Worm (Caenorhabditis elegans) whole organism, L2 larva: ENCODE measurements around the gene gon-14.

ENCODE experiments used
- blmp-1 ChIP-seq: sonication (generic microtip); optimal IDR thresholded peaks from 2 replicates; lab custom pipeline; 2017; ENCODE audit warnings: missing genetic modification characterization, mild to moderate bottlenecking, missing compliant biosample characterization, antibody characterized with exemption, moderate library complexity; ENCODE audit not compliant: insufficient read depth
- lsy-2 ChIP-seq, 2 experiments: fragments of 150-350 bp in 1 of 2; sonication (generic microtip) in 1 of 2; optimal IDR thresholded peaks; 2 replicates each; lab custom pipeline; 2014 to 2017; ENCODE audit warnings: missing biosample characterization in 2 of 2, missing genetic modification characterization in 2 of 2
- nhr-10 ChIP-seq: sonication (generic microtip); optimal IDR thresholded peaks from 2 replicates; lab custom pipeline; 2017; ENCODE audit warnings: missing biosample characterization, missing genetic modification characterization
- nhr-12 ChIP-seq: fragments of 150-350 bp; optimal IDR thresholded peaks from 2 replicates; lab custom pipeline; 2014; ENCODE audit warnings: missing biosample characterization, missing genetic modification characterization
- snpc-4 ChIP-seq: fragments of 150-350 bp; optimal IDR thresholded peaks from 2 replicates; lab custom pipeline; 2014; ENCODE audit warnings: missing biosample characterization, missing genetic modification characterization
- unc-39 ChIP-seq: fragments of 150-350 bp; optimal IDR thresholded peaks from 2 replicates; lab custom pipeline; 2014; ENCODE audit warnings: missing biosample characterization, missing genetic modification characterization

DNA sequence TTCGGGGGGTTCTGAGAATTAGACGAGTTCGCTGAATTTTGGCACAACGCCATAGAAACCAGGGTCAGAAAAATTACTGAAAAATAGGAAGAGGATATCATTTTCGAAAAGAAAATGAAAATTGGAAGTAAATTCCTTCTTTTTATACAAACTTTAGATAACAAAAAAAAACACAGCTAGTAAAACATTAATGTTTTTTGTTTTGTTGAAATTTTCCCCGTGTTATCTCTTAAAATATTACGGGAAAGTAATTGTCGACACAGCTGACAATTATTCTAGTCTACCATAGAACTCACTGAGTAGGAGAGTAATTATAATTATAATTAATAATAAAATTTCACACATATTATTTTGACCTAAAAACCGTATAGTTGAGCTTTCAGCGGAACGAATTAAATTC, 51.9 kb downstream of the gon-14 start, which contains the start of gene spp-26:
- TF ChIP-seq snpc-4 = no peak
- no peak for TF ChIP-seq nhr-10 (tag; lab: Kevin White, UChicago)
- no peak for TF ChIP-seq unc-39
- no peak for TF ChIP-seq blmp-1 (tag; lab: Kevin White, UChicago)
- TF ChIP-seq lsy-2 (tag; optimal IDR thresholded peaks at IDR 0.05; lab: Kevin White, UChicago) = no peak
- TF ChIP-seq nhr-12 (tag; lab: Kevin White, UChicago) = no peak
